Worm (Caenorhabditis elegans): ENCODE results near the gene ent-4.

DNA sequence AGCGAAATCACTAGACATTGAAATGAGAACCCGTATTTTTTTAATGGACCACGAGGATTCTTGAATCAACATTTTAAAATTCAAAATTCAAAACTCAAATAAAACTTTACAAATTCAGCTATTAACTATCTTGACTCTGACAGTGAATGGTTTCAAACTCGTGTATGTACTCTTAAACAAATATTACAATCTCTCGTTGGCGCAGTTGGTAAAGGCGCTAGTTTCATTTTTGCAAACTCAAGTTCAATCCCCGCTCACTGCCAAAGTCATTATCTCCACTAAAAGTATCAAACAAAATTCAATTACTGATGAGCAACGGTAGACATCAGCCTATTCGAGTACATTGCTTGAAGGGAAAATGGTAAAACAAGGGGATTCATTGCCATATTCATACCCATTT is 25.3 kb upstream of the ent-4 start:
- TF ChIP-seq skn-1 (tag; optimal IDR thresholded peaks at IDR 0.05) (no peak), daf-12 (tag; optimal IDR thresholded peaks at IDR 0.05) (no peak)

All from whole organism, L4 larva.